Worm (Caenorhabditis elegans): Measurements from ENCODE around the gene R05H11.1.

R05H11.1 gene

ce11 chrIII:6839091-6839490, 43.7 kb downstream of the R05H11.1 start:
- no peak for TF ChIP-seq flt-1 (GFP tag; IDR thresholded peaks at IDR 0.05)
- no peak for TF ChIP-seq med-1 (GFP tag; optimal IDR thresholded peaks at IDR 0.05; ENCODE audit: insufficient read depth)
- no peak for TF ChIP-seq ref-1 (GFP tag; conservative IDR thresholded peaks at IDR 0.05)
- no peak for TF ChIP-seq klf-2 (GFP tag; conservative IDR thresholded peaks at IDR 0.05)
- no peak for TF ChIP-seq ztf-23 (GFP tag; IDR thresholded peaks at IDR 0.05)
- TF ChIP-seq T22C8.4 (GFP tag; IDR thresholded peaks at IDR 0.05), result no peak
- TF ChIP-seq tab-1 (GFP tag; IDR thresholded peaks at IDR 0.05), result no peak
- TF ChIP-seq ztf-29 (GFP tag; IDR thresholded peaks at IDR 0.05), result no peak
